Worm (Caenorhabditis elegans): ENCODE results near the gene zipt-17.

zipt-17 gene

ce11 chrIV:17333542-17334281 lies 33.5 kb downstream of the zipt-17 start, which contains the start of gene C49C3.15 (continued):
- TF ChIP-seq ceh-58 (GFP tag; IDR thresholded peaks at IDR 0.05) (no peak), chd-7 (tag; optimal IDR thresholded peaks at IDR 0.05) (no peak), lin-54 (GFP tag; optimal IDR thresholded peaks at IDR 0.05) (no peak), lsy-27 (tag; optimal IDR thresholded peaks at IDR 0.05; ENCODE audit: borderline replicate concordance, insufficient read depth) (no peak), F22D6.2 (tag; optimal IDR thresholded peaks at IDR 0.05) (no peak), somi-1 (GFP tag; optimal IDR thresholded peaks at IDR 0.05) (no peak), sptf-2 (GFP tag; optimal IDR thresholded peaks at IDR 0.05) (no peak), F37B4.10 (GFP tag; IDR thresholded peaks at IDR 0.05) (no peak), Y95B8A.8 (GFP tag; IDR thresholded peaks at IDR 0.05) (no peak), snpc-1.1 (tag; optimal IDR thresholded peaks at IDR 0.05; ENCODE audit: insufficient read depth) (no peak), cebp-1 (GFP tag; IDR thresholded peaks at IDR 0.05) (no peak), cebp-1 (tag; optimal IDR thresholded peaks at IDR 0.05) (no peak), F23B12.7 (tag; optimal IDR thresholded peaks at IDR 0.05; ENCODE audit: insufficient read depth) (peak; percentile 20), Y53G8AR.9 (GFP tag; conservative IDR thresholded peaks at IDR 0.05) (no peak), ztf-25 (GFP tag; IDR thresholded peaks at IDR 0.05) (no peak), ceh-100 (GFP tag; IDR thresholded peaks at IDR 0.05) (no peak), aptf-2 (GFP tag; conservative IDR thresholded peaks at IDR 0.05) (no peak), aptf-3 (GFP tag; IDR thresholded peaks at IDR 0.05) (no peak), B0019.2 (GFP tag; conservative IDR thresholded peaks at IDR 0.05) (no peak), ztf-28 (GFP tag; IDR thresholded peaks at IDR 0.05) (no peak), F39B2.1 (GFP tag; IDR thresholded peaks at IDR 0.05) (no peak), sea-2 (GFP tag; IDR thresholded peaks at IDR 0.05) (no peak), hsf-1 (GFP tag; IDR thresholded peaks at IDR 0.05) (no peak), ZK185.1 (tag; optimal IDR thresholded peaks at IDR 0.05; ENCODE audit: poor library complexity, severe bottlenecking) (no peak), attf-5 (GFP tag; optimal IDR thresholded peaks at IDR 0.05) (peak; percentile 71), C17E4.6 (GFP tag; IDR thresholded peaks at IDR 0.05) (no peak)

- TF ChIP-seq zim-3 (tag; optimal IDR thresholded peaks at IDR 0.05): no peak
- no peak for TF ChIP-seq die-1 (tag; optimal IDR thresholded peaks at IDR 0.05)
- no peak for TF ChIP-seq snpc-4 (GFP tag; optimal IDR thresholded peaks at IDR 0.05)
- TF ChIP-seq snpc-4 (tag; optimal IDR thresholded peaks at IDR 0.05): peak in 1 of 4 experiments; percentile 50
- no peak for TF ChIP-seq ztf-28 (GFP tag; IDR thresholded peaks at IDR 0.05)
- no peak for TF ChIP-seq snpc-3.4 (tag; optimal IDR thresholded peaks at IDR 0.05)
Measured at ce11 chrIV:17332261-17332660, 34.9 kb downstream of the zipt-17 start, which contains the start of gene C49C3.7. TSS of gene C49C3.7 (plus strand) at chrIV:17332561.

- TF ChIP-seq tbp1 (GFP tag; optimal IDR thresholded peaks at IDR 0.05) (no peak), snpc-4 (GFP tag; optimal IDR thresholded peaks at IDR 0.05) (peak; percentile 51), snpc-4 (tag; optimal IDR thresholded peaks at IDR 0.05) (peak in 2 of 4 experiments; percentile 27 to 67), lin-26 (GFP tag; IDR thresholded peaks at IDR 0.05) (no peak), mcd-1 (GFP tag; IDR thresholded peaks at IDR 0.05) (peak; percentile 70), let-526 (GFP tag; IDR thresholded peaks at IDR 0.05) (no peak), hmg-1.2 (GFP tag; IDR thresholded peaks at IDR 0.05) (peak; percentile 95)
Measured at ce11 chrIV:17331100-17331577, 36.1 kb downstream of the zipt-17 start, which contains the start of gene C49C3.6. TSS of gene C49C3.6 (plus strand) at chrIV:17331527.
